Worm (Caenorhabditis elegans) whole organism, L3 larva: Measurements from ENCODE around the gene irld-66.

Experiments
- aly-2 ChIP-seq: fragments of 150-350 bp; optimal IDR thresholded peaks from 2 replicates; lab custom pipeline; 2014; ENCODE audit warnings: missing biosample characterization, missing genetic modification characterization
- ceh-16 ChIP-seq: sonication (generic microtip); optimal IDR thresholded peaks from 2 replicates; lab custom pipeline; 2017; ENCODE audit warnings: missing biosample characterization, missing genetic modification characterization
- egl-5 ChIP-seq: fragments of 150-350 bp; optimal IDR thresholded peaks from 2 replicates; lab custom pipeline; 2017; ENCODE audit warnings: missing biosample characterization, missing genetic modification reagents, missing genetic modification characterization, inconsistent platforms
- fos-1 ChIP-seq: fragments of 150-350 bp; optimal IDR thresholded peaks from 2 replicates; lab custom pipeline; 2014; ENCODE audit warnings: missing biosample characterization, missing genetic modification characterization
- jun-1 ChIP-seq: fragments of 150-350 bp; optimal IDR thresholded peaks from 2 replicates; lab custom pipeline; 2014; ENCODE audit warnings: missing biosample characterization, missing genetic modification reagents, missing genetic modification characterization
- lin-39 ChIP-seq: fragments of 150-350 bp; optimal IDR thresholded peaks from 2 replicates; lab custom pipeline; 2018; ENCODE audit warnings: missing biosample characterization, missing genetic modification reagents, missing genetic modification characterization
- nfya-1 ChIP-seq: sonication (generic microtip); optimal IDR thresholded peaks from 2 replicates; lab custom pipeline; 2017; ENCODE audit warnings: missing genetic modification characterization, mild to moderate bottlenecking, missing compliant biosample characterization, antibody characterized with exemption, moderate library complexity; ENCODE audit not compliant: insufficient read depth
- nhr-12 ChIP-seq: fragments of 150-350 bp; optimal IDR thresholded peaks from 2 replicates; lab custom pipeline; 2014; ENCODE audit warnings: missing biosample characterization, missing genetic modification characterization
- nhr-28 ChIP-seq: fragments of 150-350 bp; optimal IDR thresholded peaks from 2 replicates; lab custom pipeline; 2014; ENCODE audit warnings: missing biosample characterization, missing genetic modification characterization
- nhr-77 ChIP-seq: fragments of 150-350 bp; optimal IDR thresholded peaks from 2 replicates; lab custom pipeline; 2014; ENCODE audit warnings: missing biosample characterization, missing genetic modification characterization
- pqm-1 ChIP-seq: fragments of 150-350 bp; optimal IDR thresholded peaks from 2 replicates; lab custom pipeline; 2017; ENCODE audit warnings: missing biosample characterization, missing genetic modification characterization, inconsistent platforms
- skn-1 ChIP-seq: fragments of 150-350 bp; optimal IDR thresholded peaks from 2 replicates; lab custom pipeline; 2014; ENCODE audit warnings: missing biosample characterization, missing genetic modification characterization
- snpc-4 ChIP-seq: fragments of 150-350 bp; optimal IDR thresholded peaks from 2 replicates; lab custom pipeline; 2014; ENCODE audit warnings: missing biosample characterization, missing genetic modification characterization
- unc-62 ChIP-seq: fragments of 150-350 bp; sonication (generic microtip); optimal IDR thresholded peaks from 4 replicates; lab custom pipeline; 2014; ENCODE audit warnings: missing biosample characterization, missing genetic modification reagents, missing genetic modification characterization

- TF ChIP-seq lin-39 (tag; lab: Kevin White, UChicago) (no peak), snpc-4 (no peak), jun-1 (no peak), nhr-28 (no peak), nhr-77 (tag; lab: Kevin White, UChicago) (no peak), nhr-12 (tag; lab: Kevin White, UChicago) (no peak), egl-5 (tag; lab: Kevin White, UChicago) (no peak), nfya-1 (tag; lab: Kevin White, UChicago) (no peak), unc-62 (GFP tag; lab: Kevin White, UChicago) (no peak), fos-1 (tag; lab: Kevin White, UChicago) (no peak), pqm-1 (no peak), ceh-16 (tag; lab: Kevin White, UChicago) (no peak), skn-1 (tag; lab: Kevin White, UChicago) (no peak), aly-2 (tag; lab: Kevin White, UChicago) (no peak)
Observed at ce11 chrII:2922782-2923181, 17.9 kb downstream of the irld-66 start.
